Fruit fly (Drosophila melanogaster) whole organism: Measurements from ENCODE around the gene CG10657.

Source experiments
- CG8478 ChIP-seq: fragments of >200 bp; optimal IDR thresholded peaks from 2 replicates; lab custom pipeline; 2018; ENCODE audit warnings: inconsistent platforms
- Dll ChIP-seq: fragments of >200 bp; optimal IDR thresholded peaks from 2 replicates; lab custom pipeline; 2017
- EcR ChIP-seq, 2 experiments: fragments of >200 bp; optimal IDR thresholded peaks; 2 replicates each; lab custom pipeline; 2017; ENCODE audit warnings: missing biosample characterization in 2 of 2, missing genetic modification characterization in 2 of 2, missing genetic modification reagents in 2 of 2
- pan ChIP-seq: fragments of >200 bp; optimal IDR thresholded peaks from 2 replicates; lab custom pipeline; 2017
- psq ChIP-seq: fragments of >200 bp; optimal IDR thresholded peaks from 2 replicates; lab custom pipeline; 2017
- usp ChIP-seq: fragments of >200 bp; optimal IDR thresholded peaks from 2 replicates; lab custom pipeline; 2017; ENCODE audit warnings: missing biosample characterization, missing genetic modification characterization, mixed read lengths

CG10657 gene

DNA sequence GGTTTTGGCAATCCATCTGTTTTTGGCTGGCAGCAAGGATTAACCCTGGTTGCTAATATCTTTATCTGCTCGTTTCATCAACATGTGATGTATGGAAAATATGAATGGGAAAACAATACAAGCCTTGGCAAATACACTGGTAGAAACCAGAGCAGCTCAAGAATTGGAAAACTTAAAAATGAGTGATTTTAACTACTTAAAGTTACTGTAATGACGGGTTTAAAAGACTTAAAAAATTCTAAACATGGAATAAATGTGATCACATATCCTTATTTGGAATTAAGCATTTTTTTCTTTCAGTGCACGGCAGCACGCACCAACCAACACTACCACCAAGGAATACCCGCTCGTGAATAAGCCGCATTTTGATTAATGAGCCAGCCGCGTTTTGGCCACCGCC lies 31.8 kb downstream of the CG10657 start:
- TF ChIP-seq usp (GFP tag; lab: Kevin White, UChicago) (no peak), psq (lab: Kevin White, UChicago) (no peak), CG8478 (no peak), Dll (lab: Kevin White, UChicago) (no peak), pan (lab: Kevin White, UChicago) (no peak), EcR (GFP tag; optimal IDR thresholded peaks at IDR 0.05; lab: Kevin White, UChicago) (no peak)

DNA sequence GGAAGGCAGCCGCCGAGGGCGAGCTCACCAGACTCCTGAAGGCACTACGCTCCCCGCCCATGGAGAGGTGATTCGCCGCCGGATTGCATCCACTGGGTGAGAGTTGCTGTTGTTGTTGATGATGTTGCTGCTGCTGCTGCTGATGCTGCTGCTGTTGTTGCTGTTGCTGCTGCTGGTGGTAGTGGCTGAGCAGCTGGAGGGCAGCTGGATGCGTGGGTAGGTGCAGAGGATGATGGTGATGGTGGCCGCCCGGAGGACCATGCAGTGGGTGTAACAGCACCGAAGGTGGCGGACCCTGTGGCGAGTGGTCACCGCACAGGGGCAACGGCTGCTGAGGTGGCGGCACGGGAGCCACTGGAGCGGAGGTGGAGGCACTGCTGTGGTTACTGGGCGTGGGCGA lies 33.4 kb downstream of the CG10657 start:
- TF ChIP-seq usp (GFP tag; lab: Kevin White, UChicago) = no peak
- no peak for TF ChIP-seq EcR (GFP tag; optimal IDR thresholded peaks at IDR 0.05; lab: Kevin White, UChicago)
- no peak for TF ChIP-seq Dll (lab: Kevin White, UChicago)
- TF ChIP-seq CG8478 = no peak
- no peak for TF ChIP-seq psq (lab: Kevin White, UChicago)
- no peak for TF ChIP-seq pan (lab: Kevin White, UChicago)

DNA sequence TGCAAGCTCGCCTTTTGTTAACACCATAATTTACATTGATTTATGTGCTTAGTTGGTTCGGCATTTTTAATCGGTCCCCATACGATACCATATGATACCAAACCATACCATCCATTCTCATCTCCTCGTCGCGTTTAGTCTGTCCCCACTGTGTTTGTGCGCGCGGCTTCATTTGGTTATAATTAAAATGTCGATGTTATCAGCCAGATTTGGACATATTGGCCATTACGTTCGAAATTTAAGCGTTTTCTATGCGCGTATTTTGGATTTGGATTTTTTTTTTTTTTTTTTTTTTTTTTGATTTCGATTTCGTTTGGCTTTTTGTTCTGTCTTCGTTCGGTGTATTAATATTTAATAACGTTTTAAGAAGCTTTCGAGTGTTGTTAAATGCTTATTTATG lies 35.1 kb downstream of the CG10657 start:
- TF ChIP-seq psq (lab: Kevin White, UChicago) (no peak), EcR (GFP tag; optimal IDR thresholded peaks at IDR 0.05; lab: Kevin White, UChicago) (no peak), Dll (lab: Kevin White, UChicago) (no peak), CG8478 (no peak), pan (lab: Kevin White, UChicago) (no peak), usp (GFP tag; lab: Kevin White, UChicago) (no peak)

DNA sequence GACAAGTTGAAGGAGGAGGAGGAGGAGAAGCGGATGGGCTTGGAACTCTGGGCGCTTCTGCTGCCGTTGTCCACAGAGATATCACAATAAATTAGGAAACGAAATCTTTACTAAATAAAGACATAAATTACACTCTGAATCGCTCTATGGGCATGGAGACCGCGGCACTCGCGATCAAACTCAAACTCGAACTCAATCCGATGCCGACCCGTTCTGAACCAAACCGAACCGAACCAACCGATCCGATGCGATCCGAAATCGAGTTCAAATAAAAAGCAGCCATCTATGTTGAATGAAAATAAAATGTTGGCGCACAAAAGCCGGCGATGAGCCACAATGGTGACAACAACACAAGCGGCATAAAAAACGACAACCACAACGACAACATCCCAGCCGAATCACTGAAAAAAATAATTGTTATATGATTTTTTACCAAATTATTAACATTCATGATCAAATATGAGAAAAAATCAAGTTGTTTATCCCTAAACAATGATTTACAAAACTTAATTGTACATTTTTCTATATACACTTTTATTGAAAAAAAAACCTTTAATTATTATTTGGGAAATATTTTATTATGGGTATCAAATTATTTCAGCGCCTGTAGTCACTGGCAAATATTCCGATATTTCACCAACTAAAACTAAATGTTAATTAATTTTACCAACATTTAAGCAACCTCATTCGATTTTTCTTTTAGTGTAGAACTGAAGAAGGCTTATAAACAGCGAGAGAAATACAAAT lies 39.9 kb downstream of the CG10657 start:
- no peak for TF ChIP-seq psq (lab: Kevin White, UChicago)
- no peak for TF ChIP-seq CG8478
- no peak for TF ChIP-seq Dll (lab: Kevin White, UChicago)
- TF ChIP-seq EcR (GFP tag; optimal IDR thresholded peaks at IDR 0.05; lab: Kevin White, UChicago) = no peak
- no peak for TF ChIP-seq pan (lab: Kevin White, UChicago)
- TF ChIP-seq usp (GFP tag; lab: Kevin White, UChicago) = no peak

DNA sequence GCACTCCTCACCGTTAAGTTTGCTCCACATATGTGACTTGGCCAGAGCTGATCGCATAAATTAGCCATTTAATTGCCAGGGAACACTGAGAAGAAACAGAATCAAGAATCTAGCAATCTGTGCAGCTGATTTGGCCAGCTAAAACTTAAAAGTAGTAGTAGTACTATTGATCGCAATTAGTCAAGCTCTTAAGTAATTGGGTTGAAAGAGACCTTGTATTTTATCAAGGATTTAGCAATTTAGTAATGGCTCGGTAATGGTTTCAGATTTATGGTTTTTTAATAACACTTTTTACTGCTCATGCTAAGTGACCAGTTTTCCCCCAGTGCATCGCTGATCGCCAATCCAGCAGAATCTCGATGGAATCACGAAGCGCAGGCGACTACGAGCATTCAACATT lies 42.0 kb downstream of the CG10657 start:
- TF ChIP-seq Dll (lab: Kevin White, UChicago) (no peak), CG8478 (no peak), EcR (GFP tag; optimal IDR thresholded peaks at IDR 0.05; lab: Kevin White, UChicago) (no peak), usp (GFP tag; lab: Kevin White, UChicago) (no peak), psq (lab: Kevin White, UChicago) (no peak), pan (lab: Kevin White, UChicago) (no peak)

DNA sequence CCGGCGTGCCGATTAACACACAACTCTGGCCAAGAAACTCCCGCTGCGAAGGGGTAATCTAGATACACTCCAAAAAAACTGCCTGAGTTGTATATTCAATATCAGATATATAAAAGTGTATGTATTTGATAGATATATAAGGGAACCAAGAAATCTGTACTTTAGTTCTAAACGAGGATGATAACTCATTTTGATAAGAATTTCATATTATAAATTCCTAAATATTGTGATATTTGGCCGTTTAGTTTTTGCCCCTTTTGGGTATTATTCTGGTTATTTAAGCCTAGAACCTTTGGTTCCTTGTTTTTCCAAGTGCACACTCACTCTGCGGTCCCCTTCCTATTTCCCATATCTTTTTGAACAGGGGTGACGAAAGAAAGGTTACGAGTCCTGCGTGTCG lies 43.5 kb downstream of the CG10657 start:
- TF ChIP-seq EcR (GFP tag; optimal IDR thresholded peaks at IDR 0.05; lab: Kevin White, UChicago) (no peak), Dll (lab: Kevin White, UChicago) (no peak), usp (GFP tag; lab: Kevin White, UChicago) (no peak), pan (lab: Kevin White, UChicago) (no peak), CG8478 (no peak), psq (lab: Kevin White, UChicago) (no peak)

DNA sequence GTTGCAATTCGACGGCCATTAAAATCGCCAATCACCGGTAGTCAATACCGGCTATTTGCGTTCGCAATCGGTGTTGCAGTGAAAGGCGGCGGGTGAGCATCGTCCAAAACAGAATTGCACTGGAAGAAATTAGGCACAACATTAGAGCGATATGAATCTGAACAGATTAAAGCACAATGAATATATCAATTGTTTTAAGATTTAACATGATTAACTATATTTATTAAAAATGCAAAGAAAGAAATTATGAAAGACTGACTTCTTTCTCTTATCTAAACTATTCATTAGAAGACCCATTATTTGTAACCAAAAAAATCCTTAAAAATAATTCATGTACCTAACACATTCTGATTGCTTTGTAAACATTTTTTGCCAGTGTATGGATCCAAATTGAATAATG lies 49.5 kb downstream of the CG10657 start:
- TF ChIP-seq psq (lab: Kevin White, UChicago) (no peak), usp (GFP tag; lab: Kevin White, UChicago) (no peak), Dll (lab: Kevin White, UChicago) (no peak), CG8478 (no peak), pan (lab: Kevin White, UChicago) (no peak), EcR (GFP tag; optimal IDR thresholded peaks at IDR 0.05; lab: Kevin White, UChicago) (no peak)

DNA sequence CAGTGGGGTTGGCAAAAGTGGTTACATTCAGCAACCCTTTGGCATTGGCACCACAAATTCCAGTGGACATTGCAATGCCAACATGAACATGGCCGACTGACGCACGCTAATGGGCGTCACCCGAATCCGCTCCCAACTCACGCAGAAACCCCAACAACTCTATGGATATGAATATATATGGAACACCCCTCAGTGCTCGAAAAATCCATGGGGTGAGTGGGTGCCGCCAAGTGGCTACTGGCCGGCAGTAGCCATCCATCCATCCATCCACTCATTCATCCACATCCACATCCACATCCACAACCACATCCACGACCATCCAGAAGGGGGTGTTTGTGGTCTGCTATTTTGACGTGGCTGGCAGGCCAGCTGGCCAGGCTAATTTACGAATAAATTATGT lies 49.9 kb downstream of the CG10657 start:
- TF ChIP-seq Dll (lab: Kevin White, UChicago) (no peak), pan (lab: Kevin White, UChicago) (no peak)

DNA sequence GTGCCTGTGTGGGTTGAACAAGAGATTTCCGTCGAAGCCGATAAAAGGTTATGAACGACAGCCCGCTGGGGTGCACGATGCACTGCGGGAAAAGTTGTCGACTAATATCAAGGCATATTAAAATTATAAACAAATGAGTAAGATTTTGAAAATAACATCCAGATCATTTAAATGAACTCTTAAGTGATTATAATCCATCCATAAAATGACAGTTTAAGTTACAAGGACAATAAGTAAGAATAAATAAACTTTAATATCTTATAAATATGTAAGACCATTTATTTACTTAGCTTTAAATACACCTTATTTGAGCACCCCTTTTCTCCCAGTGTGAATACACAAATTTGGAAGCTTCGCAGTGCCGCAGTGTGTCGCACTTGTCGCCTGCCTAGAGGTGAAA lies 53.0 kb downstream of the CG10657 start:
- TF ChIP-seq pan (lab: Kevin White, UChicago) = no peak
- no peak for TF ChIP-seq CG8478
- no peak for TF ChIP-seq usp (GFP tag; lab: Kevin White, UChicago)
- no peak for TF ChIP-seq Dll (lab: Kevin White, UChicago)
- no peak for TF ChIP-seq psq (lab: Kevin White, UChicago)

DNA sequence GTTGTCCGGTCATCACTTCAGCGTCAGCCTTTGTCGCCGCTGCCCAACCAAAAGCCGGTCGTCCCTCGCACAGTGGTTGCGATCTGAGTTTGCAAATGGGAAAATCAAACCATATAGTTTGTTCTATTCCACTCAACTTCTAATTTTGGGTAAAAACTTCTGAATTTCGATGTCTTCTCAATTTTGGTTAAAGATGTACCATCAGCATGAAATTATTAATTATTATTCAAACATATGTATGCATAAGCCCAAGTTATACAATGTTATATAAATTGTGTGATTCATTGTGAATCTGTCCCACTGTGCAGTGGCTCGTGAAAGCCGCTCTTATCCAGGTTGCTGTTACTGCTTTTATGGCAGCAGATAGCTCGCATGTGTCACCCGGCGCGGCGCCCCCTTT lies 54.4 kb downstream of the CG10657 start:
- TF ChIP-seq pan (lab: Kevin White, UChicago) (no peak), CG8478 (no peak), usp (GFP tag; lab: Kevin White, UChicago) (no peak), Dll (lab: Kevin White, UChicago) (no peak), EcR (GFP tag; optimal IDR thresholded peaks at IDR 0.05; lab: Kevin White, UChicago) (no peak), psq (lab: Kevin White, UChicago) (no peak)
